Worm (Caenorhabditis elegans): ENCODE results near the gene pqn-71.
A peak's percentile ranks its signal among the peaks of the same experiment; 100 is the strongest.

The pqn-71 gene

ce11 chrV:15454322-15454721, 11.2 kb upstream of the pqn-71 start (continued):
- TF ChIP-seq arid-1 (GFP tag; conservative IDR thresholded peaks at IDR 0.05) (peak; percentile 75; the same call in 1 of the 2 replicates), dmd-8 (GFP tag; IDR thresholded peaks at IDR 0.05) (peak; percentile 87), nhr-111 (GFP tag; optimal IDR thresholded peaks at IDR 0.05) (peak; percentile 39)

- TF ChIP-seq aha-1 (tag), result peak; percentile 83
- TF ChIP-seq mep-1 (tag; optimal IDR thresholded peaks at IDR 0.05), result no peak
Observed at ce11 chrV:15459088-15459487, 6.4 kb upstream of the pqn-71 start, which contains the start of gene str-71. TSS of gene str-71 (minus strand) at chrV:15459188.

DNA sequence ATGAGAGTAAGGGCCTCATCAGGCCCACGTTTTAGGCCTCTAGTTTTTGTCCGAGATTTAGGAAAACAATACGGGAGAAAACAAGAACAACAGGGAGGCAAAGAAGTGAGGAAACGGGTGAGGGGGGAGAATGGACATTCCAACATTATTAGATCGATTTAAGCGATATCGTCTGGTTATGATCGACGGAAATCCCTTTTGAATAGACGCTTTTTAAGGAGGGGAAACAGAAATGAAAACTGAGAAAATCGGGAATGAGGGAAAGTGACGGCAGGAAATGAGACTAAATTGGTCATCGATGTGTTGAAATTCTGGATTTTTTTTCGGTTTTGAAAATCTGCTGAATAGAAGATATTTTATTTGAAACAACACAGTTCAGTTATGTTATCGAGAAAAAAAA, 1.1 kb upstream of the pqn-71 start, which contains the start of gene rocf-1:
Gene rocf-1, minus strand, starts transcription at position 101 of the 400 bp plus-strand sequence.
- no peak for TF ChIP-seq dve-1 (tag; optimal IDR thresholded peaks at IDR 0.05; ENCODE audit: insufficient read depth)
- 0 out of 2 replicates have a peak, but pooled peaks have one; percentile 31 for TF ChIP-seq dmd-8 (GFP tag; IDR thresholded peaks at IDR 0.05)

- TF ChIP-seq set-16 (GFP tag; IDR thresholded peaks at IDR 0.05) (peak; percentile 50; the same call in 1 of the 2 replicates), Y48G9A.11 (GFP tag; IDR thresholded peaks at IDR 0.05) (no peak)
Observed at ce11 chrV:15466017-15466416, 540 bp downstream of the pqn-71 start.

ce11 chrV:15466719-15467118, 1.2 kb downstream of the pqn-71 start:
- TF ChIP-seq unc-62 (GFP tag; optimal IDR thresholded peaks at IDR 0.05 in 1 of 2) (peak in 1 of 2 experiments; percentile 84), unc-62 (tag; optimal IDR thresholded peaks at IDR 0.05) (no peak), fkh-10 (GFP tag; optimal IDR thresholded peaks at IDR 0.05) (no peak), aha-1 (tag) (peak; percentile 59)

ce11 chrV:15471029-15471428, 5.6 kb downstream of the pqn-71 start, which contains the start of gene dpf-1:
TSS of gene dpf-1 (plus strand) at chrV:15471329.
- no peak for TF ChIP-seq aly-2 (tag; optimal IDR thresholded peaks at IDR 0.05)

- TF ChIP-seq duxl-1 (tag; optimal IDR thresholded peaks at IDR 0.05; ENCODE audit: poor library complexity), result no peak
- no peak for TF ChIP-seq skn-1 (tag; optimal IDR thresholded peaks at IDR 0.05)
- no peak for TF ChIP-seq dmd-8 (GFP tag; IDR thresholded peaks at IDR 0.05)
- peak; percentile 45 for TF ChIP-seq pqm-1 (tag; optimal IDR thresholded peaks at IDR 0.05)
- no peak for TF ChIP-seq jun-1 (tag; optimal IDR thresholded peaks at IDR 0.05)
- TF ChIP-seq ceh-28 (tag; optimal IDR thresholded peaks at IDR 0.05), result no peak
- peak; percentile 88 for TF ChIP-seq nhr-28 (tag; optimal IDR thresholded peaks at IDR 0.05)
- TF ChIP-seq dmd-6 (GFP tag; IDR thresholded peaks at IDR 0.05), result no peak; the same call in 1 of the 2 replicates
- TF ChIP-seq nhr-10 (tag; optimal IDR thresholded peaks at IDR 0.05), result no peak
- TF ChIP-seq F10B5.3 (tag; optimal IDR thresholded peaks at IDR 0.05), result no peak
- TF ChIP-seq ctbp-1 (GFP tag; IDR thresholded peaks at IDR 0.05), result no peak
- TF ChIP-seq cey-2 (tag; optimal IDR thresholded peaks at IDR 0.05; ENCODE audit: borderline replicate concordance, insufficient read depth), result no peak
Observed at ce11 chrV:15478597-15478996, 13.1 kb downstream of the pqn-71 start, which contains the start of gene C06B8.2. TSS of gene C06B8.2 (minus strand) at chrV:15478749.

DNA sequence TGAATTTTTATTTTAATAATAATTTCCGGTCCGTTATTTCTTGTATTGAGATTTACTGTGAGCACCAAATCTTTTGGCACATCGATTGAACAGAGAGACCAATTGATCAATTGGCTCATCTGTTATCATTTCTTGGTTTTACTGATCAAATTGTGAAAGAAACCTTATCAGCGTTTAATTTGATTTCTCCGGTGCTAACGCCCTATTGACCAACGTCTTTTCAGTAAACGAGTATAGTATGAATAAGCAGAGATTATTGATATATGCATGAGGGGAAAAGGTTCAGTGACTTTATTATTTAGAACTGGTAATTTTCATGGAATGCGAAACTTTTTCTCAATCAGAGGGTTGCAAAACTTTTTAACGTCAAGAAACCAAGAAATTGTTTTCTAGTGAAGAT, 13.6 kb downstream of the pqn-71 start:
- TF ChIP-seq daf-16 (GFP tag; optimal IDR thresholded peaks at IDR 0.05) (no peak), daf-16 (tag; optimal IDR thresholded peaks at IDR 0.05) (peak; percentile 90), dmd-6 (GFP tag; IDR thresholded peaks at IDR 0.05) (peak; percentile 32), snpc-4 (tag; optimal IDR thresholded peaks at IDR 0.05) (no peak), mes-2 (tag; optimal IDR thresholded peaks at IDR 0.05; ENCODE audit: poor library complexity, severe bottlenecking) (peak; percentile 11), pqm-1 (tag; optimal IDR thresholded peaks at IDR 0.05) (peak; percentile 34)
